Worm (Caenorhabditis elegans): ENCODE measurements around the gene sos-1.

The sos-1 gene

ce11 chrV:4501974-4502373 lies 47.1 kb downstream of the sos-1 start:
- peak; percentile 51 for TF ChIP-seq pqm-1 (tag; optimal IDR thresholded peaks at IDR 0.05)
- no peak for TF ChIP-seq ztf-4 (tag; optimal IDR thresholded peaks at IDR 0.05)
- no peak for TF ChIP-seq ama-1 (optimal IDR thresholded peaks at IDR 0.05)
- TF ChIP-seq nhr-43 (tag; optimal IDR thresholded peaks at IDR 0.05; ENCODE audit: poor library complexity, severe bottlenecking): no peak
- no peak for TF ChIP-seq aly-2 (tag; optimal IDR thresholded peaks at IDR 0.05)
- TF ChIP-seq nhr-67 (tag; optimal IDR thresholded peaks at IDR 0.05): no peak
- TF ChIP-seq pha-4 (tag; optimal IDR thresholded peaks at IDR 0.05): no peak
- TF ChIP-seq hmg-11 (tag; optimal IDR thresholded peaks at IDR 0.05): no peak
- TF ChIP-seq ceh-28 (tag; optimal IDR thresholded peaks at IDR 0.05): no peak
- TF ChIP-seq nhr-237 (tag; optimal IDR thresholded peaks at IDR 0.05): no peak
- no peak for TF ChIP-seq ceh-82 (tag; optimal IDR thresholded peaks at IDR 0.05)
- TF ChIP-seq lsy-12 (tag; optimal IDR thresholded peaks at IDR 0.05): no peak
- no peak for TF ChIP-seq eor-1 (tag; optimal IDR thresholded peaks at IDR 0.05)
- peak; percentile 75 for TF ChIP-seq elt-2 (tag; optimal IDR thresholded peaks at IDR 0.05)

ce11 chrV:4500709-4501108 lies 48.4 kb downstream of the sos-1 start:
- TF ChIP-seq nhr-25 (tag; optimal IDR thresholded peaks at IDR 0.05): no peak
- no peak for TF ChIP-seq nfya-1 (tag; optimal IDR thresholded peaks at IDR 0.05; ENCODE audit: insufficient read depth)
- no peak for TF ChIP-seq skn-1 (tag; optimal IDR thresholded peaks at IDR 0.05)
- TF ChIP-seq pqm-1 (tag; optimal IDR thresholded peaks at IDR 0.05): no peak
- no peak for TF ChIP-seq elt-1 (tag; optimal IDR thresholded peaks at IDR 0.05)
- TF ChIP-seq unc-62 (GFP tag; optimal IDR thresholded peaks at IDR 0.05): peak; percentile 62

- no peak for TF ChIP-seq nhr-11 (tag; optimal IDR thresholded peaks at IDR 0.05)
- TF ChIP-seq lin-39 (tag; optimal IDR thresholded peaks at IDR 0.05): peak; percentile 89
- TF ChIP-seq nhr-23 (tag; optimal IDR thresholded peaks at IDR 0.05): no peak
- no peak for TF ChIP-seq fkh-2 (tag; optimal IDR thresholded peaks at IDR 0.05)
- TF ChIP-seq hmg-11 (tag; optimal IDR thresholded peaks at IDR 0.05): peak; percentile 55
- peak; percentile 99 for TF ChIP-seq unc-62 (GFP tag; optimal IDR thresholded peaks at IDR 0.05)
- peak; percentile 12 for TF ChIP-seq elt-1 (tag; optimal IDR thresholded peaks at IDR 0.05)
- no peak for TF ChIP-seq tbx-2 (tag; optimal IDR thresholded peaks at IDR 0.05)
- peak; percentile 100 for TF ChIP-seq nfya-1 (tag; optimal IDR thresholded peaks at IDR 0.05; ENCODE audit: insufficient read depth)
- TF ChIP-seq ama-1 (optimal IDR thresholded peaks at IDR 0.05): no peak
- TF ChIP-seq snpc-4 (tag; optimal IDR thresholded peaks at IDR 0.05): no peak
Measured at ce11 chrV:4499156-4499808, 49.8 kb downstream of the sos-1 start.

- TF ChIP-seq pqm-1 (tag; optimal IDR thresholded peaks at IDR 0.05): no peak
- TF ChIP-seq mml-1 (tag; optimal IDR thresholded peaks at IDR 0.05): no peak
- TF ChIP-seq zag-1 (tag; optimal IDR thresholded peaks at IDR 0.05): no peak
- no peak for TF ChIP-seq lin-15B (tag; optimal IDR thresholded peaks at IDR 0.05)
- no peak for TF ChIP-seq pha-4 (tag; optimal IDR thresholded peaks at IDR 0.05)
- TF ChIP-seq ceh-16 (tag; optimal IDR thresholded peaks at IDR 0.05): no peak
- peak; percentile 57 for TF ChIP-seq lin-39 (tag; optimal IDR thresholded peaks at IDR 0.05)
Measured at ce11 chrV:4497161-4497560, 51.9 kb downstream of the sos-1 start, which contains the start of gene unc-62. unc-62 (plus strand) TSS chrV:4497461.

- TF ChIP-seq elt-2 (tag; optimal IDR thresholded peaks at IDR 0.05): peak; percentile 41
- TF ChIP-seq nfya-1 (tag; optimal IDR thresholded peaks at IDR 0.05; ENCODE audit: insufficient read depth): no peak
Measured at ce11 chrV:4496104-4496586, 52.9 kb downstream of the sos-1 start.

ce11 chrV:4495114-4495819 lies 53.8 kb downstream of the sos-1 start:
- no peak for TF ChIP-seq pha-4 (tag; optimal IDR thresholded peaks at IDR 0.05)
- TF ChIP-seq egl-27 (tag; optimal IDR thresholded peaks at IDR 0.05): no peak
- no peak for TF ChIP-seq ztf-4 (tag; optimal IDR thresholded peaks at IDR 0.05)
- TF ChIP-seq skn-1 (tag; optimal IDR thresholded peaks at IDR 0.05): no peak
- peak; percentile 93 for TF ChIP-seq unc-62 (GFP tag; optimal IDR thresholded peaks at IDR 0.05)
- no peak for TF ChIP-seq unc-39 (tag; optimal IDR thresholded peaks at IDR 0.05)
- TF ChIP-seq fos-1 (tag; optimal IDR thresholded peaks at IDR 0.05): no peak
- TF ChIP-seq fkh-2 (tag; optimal IDR thresholded peaks at IDR 0.05): no peak
- no peak for TF ChIP-seq ztf-11 (tag; optimal IDR thresholded peaks at IDR 0.05)
- no peak for TF ChIP-seq nhr-28 (tag; optimal IDR thresholded peaks at IDR 0.05)
- no peak for TF ChIP-seq lsy-12 (tag; optimal IDR thresholded peaks at IDR 0.05)
- TF ChIP-seq fkh-10 (GFP tag; optimal IDR thresholded peaks at IDR 0.05): no peak
- TF ChIP-seq ceh-9 (tag; optimal IDR thresholded peaks at IDR 0.05): no peak
- TF ChIP-seq lin-15B (tag; optimal IDR thresholded peaks at IDR 0.05): no peak
- TF ChIP-seq nhr-76 (tag; optimal IDR thresholded peaks at IDR 0.05): no peak
- no peak for TF ChIP-seq zag-1 (tag; optimal IDR thresholded peaks at IDR 0.05)
- peak; percentile 81 for TF ChIP-seq lin-39 (tag; optimal IDR thresholded peaks at IDR 0.05)
- peak; percentile 69 for TF ChIP-seq elt-2 (tag; optimal IDR thresholded peaks at IDR 0.05)
- no peak for TF ChIP-seq hmg-11 (tag; optimal IDR thresholded peaks at IDR 0.05)
- TF ChIP-seq mdl-1 (tag; optimal IDR thresholded peaks at IDR 0.05): no peak
- TF ChIP-seq nhr-11 (tag; optimal IDR thresholded peaks at IDR 0.05): no peak
- no peak for TF ChIP-seq snpc-4 (tag; optimal IDR thresholded peaks at IDR 0.05)
- TF ChIP-seq nhr-237 (tag; optimal IDR thresholded peaks at IDR 0.05): no peak
- no peak for TF ChIP-seq ceh-16 (tag; optimal IDR thresholded peaks at IDR 0.05)
- no peak for TF ChIP-seq nhr-23 (tag; optimal IDR thresholded peaks at IDR 0.05)
- peak; percentile 16 for TF ChIP-seq nfya-1 (tag; optimal IDR thresholded peaks at IDR 0.05; ENCODE audit: insufficient read depth)
- TF ChIP-seq mml-1 (tag; optimal IDR thresholded peaks at IDR 0.05): no peak
